Fruit fly (Drosophila melanogaster): Measurements from ENCODE around the gene TwdlO.

- TF ChIP-seq CG8478 (optimal IDR thresholded peaks at IDR 0.05), result no peak
- no peak for TF ChIP-seq CTCF (optimal IDR thresholded peaks at IDR 0.05)
Observed at dm6 chr3R:26633010-26633409, 6.5 kb upstream of the TwdlO start.

Data from S2 (cell line).